Fruit fly (Drosophila melanogaster) whole organism, embryonic: ENCODE data around the gene CG6749.

ENCODE experiments used
- BEAF-32 ChIP-seq: fragments of 200-800 bp; sonication (Bioruptor generic); optimal IDR thresholded peaks from 3 replicates; lab custom pipeline; 2017; ENCODE audit warnings: missing biosample characterization, missing genetic modification characterization, mild to moderate bottlenecking, moderate library complexity, missing genetic modification reagents
- CG10543 ChIP-seq: fragments of 200-800 bp; sonication (Bioruptor generic); optimal IDR thresholded peaks from 3 replicates; lab custom pipeline; 2017; ENCODE audit warnings: missing biosample characterization, mild to moderate bottlenecking, missing genetic modification characterization, moderate library complexity
- CG11504 ChIP-seq: fragments of 200-800 bp; sonication (Bioruptor generic); optimal IDR thresholded peaks from 3 replicates; lab custom pipeline; 2019; ENCODE audit warnings: missing biosample characterization, mild to moderate bottlenecking, missing genetic modification characterization, moderate library complexity
- CG12236 ChIP-seq: fragments of 200-800 bp; sonication (Bioruptor generic); optimal IDR thresholded peaks from 2 replicates; lab custom pipeline; 2016; ENCODE audit warnings: missing biosample characterization, missing genetic modification characterization
- CG13287 ChIP-seq: fragments of 200-800 bp; sonication (Bioruptor generic); IDR thresholded peaks from 2 replicates; pipeline ENCODE4 v1.3.6; 2022; ENCODE audit warnings: missing biosample characterization, missing genetic modification characterization; ENCODE audit not compliant: partially characterized antibody
- CG14860 ChIP-seq: fragments of 200-800 bp; sonication (Bioruptor generic); IDR thresholded peaks from 3 replicates; pipeline ENCODE4 v1.3.6; 2022; ENCODE audit warnings: missing biosample characterization, missing genetic modification characterization; ENCODE audit not compliant: partially characterized antibody
- CG17361 ChIP-seq: fragments of 200-800 bp; sonication (Bioruptor generic); IDR thresholded peaks from 3 replicates; pipeline ENCODE4 v1.3.6; 2022; ENCODE audit warnings: missing biosample characterization, missing genetic modification characterization
- CG1792 ChIP-seq: fragments of 200-800 bp; sonication (Bioruptor generic); optimal IDR thresholded peaks from 2 replicates; lab custom pipeline; 2016; ENCODE audit warnings: missing biosample characterization, missing genetic modification characterization
- CG2712 ChIP-seq: fragments of 200-800 bp; optimal IDR thresholded peaks from 3 replicates; lab custom pipeline; 2019; ENCODE audit warnings: missing biosample characterization, mild to moderate bottlenecking, missing genetic modification characterization, moderate library complexity
- CG30020 ChIP-seq: fragments of 200-800 bp; optimal IDR thresholded peaks from 2 replicates; lab custom pipeline; 2019; ENCODE audit warnings: missing biosample characterization, mild to moderate bottlenecking, missing genetic modification characterization, moderate library complexity
- CG34224 ChIP-seq: fragments of 200-800 bp; sonication (Bioruptor generic); IDR thresholded peaks from 3 replicates; pipeline ENCODE4 v1.3.6; 2022; ENCODE audit warnings: missing biosample characterization, missing genetic modification characterization; ENCODE audit not compliant: partially characterized antibody
- CG42726 ChIP-seq: fragments of 200-800 bp; sonication (Bioruptor generic); IDR thresholded peaks from 2 replicates; pipeline ENCODE4 v1.3.6; 2022; ENCODE audit warnings: missing biosample characterization, missing genetic modification characterization; ENCODE audit not compliant: partially characterized antibody
- CG4424 ChIP-seq: fragments of 200-800 bp; sonication (Bioruptor generic); optimal IDR thresholded peaks from 3 replicates; lab custom pipeline; 2016; ENCODE audit warnings: missing biosample characterization, missing genetic modification characterization
- CG6791 ChIP-seq: fragments of 200-800 bp; sonication (Bioruptor generic); IDR thresholded peaks from 3 replicates; pipeline ENCODE4 v1.3.6; 2022; ENCODE audit warnings: missing biosample characterization, missing genetic modification characterization; ENCODE audit not compliant: partially characterized antibody
- CG7786 ChIP-seq: fragments of 200-800 bp; sonication (Bioruptor generic); optimal IDR thresholded peaks from 2 replicates; lab custom pipeline; 2016; ENCODE audit warnings: missing biosample characterization, missing genetic modification characterization
- CG7963 ChIP-seq: fragments of 200-800 bp; sonication (Bioruptor generic); IDR thresholded peaks from 3 replicates; pipeline ENCODE4 v1.3.6; 2022; ENCODE audit warnings: missing biosample characterization, missing genetic modification characterization; ENCODE audit not compliant: partially characterized antibody
- CG8359 ChIP-seq: fragments of 200-800 bp; sonication (Bioruptor generic); optimal IDR thresholded peaks from 2 replicates; lab custom pipeline; 2017; ENCODE audit warnings: missing biosample characterization, mild to moderate bottlenecking, missing genetic modification characterization, borderline replicate concordance
- CG9437 ChIP-seq: fragments of 200-800 bp; sonication (Bioruptor generic); optimal IDR thresholded peaks from 2 replicates; lab custom pipeline; 2018; ENCODE audit warnings: missing biosample characterization, mild to moderate bottlenecking, missing genetic modification characterization
- Deaf1 ChIP-seq: fragments of 200-800 bp; optimal IDR thresholded peaks from 3 replicates; lab custom pipeline; 2019; ENCODE audit warnings: missing biosample characterization, mild to moderate bottlenecking, missing genetic modification characterization, moderate library complexity
- Dll ChIP-seq: fragments of 200-800 bp; sonication (Bioruptor generic); IDR thresholded peaks from 4 replicates; pipeline ENCODE4 v1.3.6; 2022; ENCODE audit warnings: missing biosample characterization, missing genetic modification characterization; ENCODE audit not compliant: partially characterized antibody
- Doc3 ChIP-seq: fragments of 200-800 bp; sonication (Bioruptor generic); IDR thresholded peaks from 3 replicates; pipeline ENCODE4 v1.3.6; 2022; ENCODE audit warnings: missing biosample characterization, missing genetic modification characterization; ENCODE audit not compliant: partially characterized antibody
- Elba2 ChIP-seq: fragments of 200-800 bp; sonication (Bioruptor generic); optimal IDR thresholded peaks from 3 replicates; lab custom pipeline; 2016; ENCODE audit warnings: missing biosample characterization, missing genetic modification characterization
- Fer1 ChIP-seq: fragments of 200-800 bp; sonication (Bioruptor generic); optimal IDR thresholded peaks from 2 replicates; lab custom pipeline; 2017; ENCODE audit warnings: missing biosample characterization, mild to moderate bottlenecking, missing genetic modification characterization
- HmgZ ChIP-seq: fragments of 200-800 bp; sonication (Bioruptor generic); optimal IDR thresholded peaks from 2 replicates; lab custom pipeline; 2018; ENCODE audit warnings: missing biosample characterization, mild to moderate bottlenecking, missing genetic modification characterization
- Hmr ChIP-seq: fragments of 200-800 bp; sonication (Bioruptor generic); optimal IDR thresholded peaks from 3 replicates; lab custom pipeline; 2017; ENCODE audit warnings: mild to moderate bottlenecking, missing biosample characterization, missing genetic modification reagents, missing genetic modification characterization
- Med ChIP-seq: fragments of 200-800 bp; sonication (Bioruptor generic); peaks from one replicate; lab custom pipeline; 2016; ENCODE audit warnings: missing biosample characterization, missing genetic modification characterization, mild to moderate bottlenecking, inconsistent platforms, moderate library complexity
- Nf-YC ChIP-seq: fragments of 200-800 bp; optimal IDR thresholded peaks from 3 replicates; lab custom pipeline; 2019; ENCODE audit warnings: missing biosample characterization, mild to moderate bottlenecking, missing genetic modification characterization, moderate library complexity
- Opbp ChIP-seq: fragments of 200-800 bp; sonication (Bioruptor generic); IDR thresholded peaks from 3 replicates; pipeline ENCODE4 v1.3.6; 2022; ENCODE audit warnings: missing biosample characterization, missing genetic modification characterization; ENCODE audit not compliant: partially characterized antibody
- Optix ChIP-seq: fragments of 200-800 bp; sonication (Bioruptor generic); IDR thresholded peaks from 3 replicates; pipeline ENCODE4 v1.3.6; 2022; ENCODE audit warnings: missing biosample characterization, missing genetic modification characterization
- Poxn ChIP-seq: fragments of 200-800 bp; sonication (Bioruptor generic); IDR thresholded peaks from 2 replicates; pipeline ENCODE4 v1.3.6; 2022; ENCODE audit warnings: missing biosample characterization, missing genetic modification characterization
- Ptx1 ChIP-seq: fragments of 200-800 bp; sonication (Bioruptor generic); IDR thresholded peaks from 2 replicates; pipeline ENCODE4 v1.3.6; 2022; ENCODE audit warnings: missing biosample characterization, missing genetic modification characterization
- Scr ChIP-seq: fragments of 200-800 bp; sonication (Bioruptor generic); IDR thresholded peaks from 2 replicates; pipeline ENCODE4 v1.3.6; 2022; ENCODE audit warnings: missing biosample characterization, missing genetic modification characterization; ENCODE audit not compliant: partially characterized antibody
- Spps ChIP-seq: fragments of 200-800 bp; sonication (Bioruptor generic); optimal IDR thresholded peaks from 2 replicates; lab custom pipeline; 2018; ENCODE audit warnings: missing biosample characterization, mild to moderate bottlenecking, missing genetic modification characterization
- Sry-δ ChIP-seq: fragments of 200-800 bp; sonication (Bioruptor generic); optimal IDR thresholded peaks from 2 replicates; lab custom pipeline; 2016; ENCODE audit warnings: missing biosample characterization, missing genetic modification characterization
- bab2 ChIP-seq: fragments of 200-800 bp; sonication (Bioruptor generic); optimal IDR thresholded peaks from 2 replicates; lab custom pipeline; 2016; ENCODE audit warnings: missing biosample characterization, missing genetic modification characterization
- crol ChIP-seq: fragments of 200-800 bp; sonication (Bioruptor generic); IDR thresholded peaks from 2 replicates; pipeline ENCODE4 v1.3.6; 2022; ENCODE audit warnings: missing biosample characterization, missing genetic modification characterization
- gfzf ChIP-seq: fragments of 200-800 bp; sonication (Bioruptor generic); optimal IDR thresholded peaks from 2 replicates; lab custom pipeline; 2016; ENCODE audit warnings: missing biosample characterization, mild to moderate bottlenecking, missing genetic modification characterization, moderate library complexity
- grn ChIP-seq: fragments of 200-800 bp; sonication (Bioruptor generic); optimal IDR thresholded peaks from 3 replicates; lab custom pipeline; 2017; ENCODE audit warnings: missing biosample characterization, missing genetic modification characterization
- jigr1 ChIP-seq: fragments of 200-800 bp; sonication (Bioruptor generic); IDR thresholded peaks from 3 replicates; pipeline ENCODE4 v1.3.6; 2022; ENCODE audit warnings: missing biosample characterization, missing genetic modification characterization
- lmd ChIP-seq: fragments of 200-800 bp; sonication (Bioruptor generic); IDR thresholded peaks from 2 replicates; pipeline ENCODE4 v1.3.6; 2022; ENCODE audit warnings: missing biosample characterization, missing genetic modification characterization
- luna ChIP-seq: fragments of 200-800 bp; sonication (Bioruptor generic); optimal IDR thresholded peaks from 2 replicates; lab custom pipeline; 2016; ENCODE audit warnings: missing biosample characterization, missing genetic modification characterization
- nom ChIP-seq: fragments of 200-800 bp; sonication (Bioruptor generic); optimal IDR thresholded peaks from 2 replicates; lab custom pipeline; 2017; ENCODE audit warnings: missing biosample characterization, missing genetic modification characterization, mild to moderate bottlenecking, moderate library complexity, missing genetic modification reagents
- pita ChIP-seq: fragments of 200-800 bp; sonication (Bioruptor generic); optimal IDR thresholded peaks from 2 replicates; lab custom pipeline; 2017; ENCODE audit warnings: missing biosample characterization, mild to moderate bottlenecking, missing genetic modification characterization
- salm ChIP-seq: fragments of 200-800 bp; sonication (Bioruptor generic); optimal IDR thresholded peaks from 2 replicates; lab custom pipeline; 2018; ENCODE audit warnings: missing biosample characterization, mild to moderate bottlenecking, missing genetic modification characterization
- sens ChIP-seq: fragments of 200-800 bp; sonication (Bioruptor generic); peaks from one replicate; lab custom pipeline; 2016; ENCODE audit warnings: missing biosample characterization, missing genetic modification characterization
- slp2 ChIP-seq: fragments of 200-800 bp; sonication (Bioruptor generic); optimal IDR thresholded peaks from 2 replicates; lab custom pipeline; 2016; ENCODE audit warnings: missing biosample characterization, missing genetic modification characterization
- ssp ChIP-seq: fragments of 200-800 bp; sonication (Bioruptor generic); IDR thresholded peaks from 2 replicates; pipeline ENCODE4 v1.3.6; 2022; ENCODE audit warnings: missing biosample characterization, missing genetic modification characterization
- trh ChIP-seq: fragments of 200-800 bp; sonication (Bioruptor generic); optimal IDR thresholded peaks from 2 replicates; lab custom pipeline; 2016; ENCODE audit warnings: missing biosample characterization, missing genetic modification characterization
- wor ChIP-seq: fragments of 200-800 bp; sonication (Bioruptor generic); IDR thresholded peaks from 2 replicates; pipeline ENCODE4 v1.3.6; 2022; ENCODE audit warnings: missing biosample characterization, missing genetic modification characterization
- yki ChIP-seq: fragments of >200 bp; optimal IDR thresholded peaks from 3 replicates; lab custom pipeline; 2018
- zf30C ChIP-seq: fragments of 200-800 bp; sonication (Bioruptor generic); optimal IDR thresholded peaks from 3 replicates; lab custom pipeline; 2018; ENCODE audit warnings: missing biosample characterization, mild to moderate bottlenecking, missing genetic modification characterization

CG6749 gene

DNA sequence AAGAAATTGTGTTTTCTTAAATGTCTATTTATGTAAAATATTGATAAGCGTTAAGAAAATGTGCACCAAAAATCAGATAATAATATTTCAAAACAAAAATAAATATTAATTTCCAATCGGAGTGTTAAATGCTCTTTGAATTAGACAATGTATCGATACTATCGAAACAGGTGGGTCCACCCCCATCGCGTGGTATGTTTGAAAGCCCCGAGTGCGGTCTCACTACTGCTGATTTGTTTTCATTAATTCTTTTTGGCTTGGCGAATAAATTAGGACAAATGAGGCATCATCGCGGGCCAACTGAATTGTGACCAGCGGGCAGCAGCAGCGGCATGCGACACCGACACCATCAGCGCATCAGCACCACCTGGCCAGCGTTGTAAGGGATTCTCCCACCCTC is 6.9 kb downstream of the CG6749 start, which contains the start of gene Naa60 (continued):
- TF ChIP-seq Scr (GFP tag; lab: Robert Waterston, UW) (peak; percentile 91), CG11504 (tag; lab: Kevin White, UChicago) (no peak), Hmr (GFP tag; lab: Kevin White, UChicago) (no peak), Med (GFP tag; lab: Kevin White, UChicago) (peak; percentile 40), Spps (tag; lab: Kevin White, UChicago) (no peak), CG6791 (GFP tag; lab: Robert Waterston, UW) (peak; percentile 88), CG8359 (GFP tag; lab: Kevin White, UChicago) (no peak), CG13287 (GFP tag; lab: Robert Waterston, UW) (peak; percentile 93), ssp (GFP tag; lab: Robert Waterston, UW) (no peak), CG9437 (GFP tag; lab: Kevin White, UChicago) (no peak), CG2712 (tag; lab: Kevin White, UChicago) (peak; percentile 61), sens (GFP tag; lab: Kevin White, UChicago) (peak; percentile 49), bab2 (GFP tag; lab: Kevin White, UChicago) (no peak), Doc3 (peak; percentile 90), lmd (no peak), Optix (no peak), CG7786 (GFP tag; lab: Kevin White, UChicago) (no peak), CG17361 (GFP tag; lab: Robert Waterston, UW) (no peak), BEAF-32 (GFP tag; lab: Kevin White, UChicago) (peak; percentile 89), CG42726 (GFP tag; lab: Robert Waterston, UW) (peak; percentile 82), nom (GFP tag; lab: Kevin White, UChicago) (no peak), Sry-δ (GFP tag; lab: Kevin White, UChicago) (peak; percentile 85), Ptx1 (GFP tag; lab: Robert Waterston, UW) (no peak), CG4424 (GFP tag; lab: Kevin White, UChicago) (peak; percentile 5), crol (GFP tag; lab: Robert Waterston, UW) (no peak), salm (tag; lab: Kevin White, UChicago) (no peak), Opbp (GFP tag; lab: Robert Waterston, UW) (peak; percentile 90), Poxn (no peak), jigr1 (GFP tag; lab: Robert Waterston, UW) (peak; percentile 43; the same call in 1 of the 3 replicates), Deaf1 (no peak), CG12236 (no peak), CG14860 (GFP tag; lab: Robert Waterston, UW) (peak; percentile 82), Elba2 (peak; percentile 15), CG30020 (peak; percentile 8), gfzf (GFP tag; lab: Kevin White, UChicago) (peak; percentile 81), pita (no peak), HmgZ (peak; percentile 54), CG34224 (GFP tag; lab: Robert Waterston, UW) (peak; percentile 93), trh (GFP tag; lab: Kevin White, UChicago) (no peak), zf30C (GFP tag; lab: Kevin White, UChicago) (no peak), luna (GFP tag; lab: Kevin White, UChicago) (no peak), yki (lab: Kevin White, UChicago) (no peak), CG7963 (peak; percentile 59; the same call in 2 of the 3 replicates), CG1792 (GFP tag; lab: Kevin White, UChicago) (no peak), grn (no peak), slp2 (GFP tag; lab: Kevin White, UChicago) (no peak), CG10543 (GFP tag; lab: Kevin White, UChicago) (no peak), Dll (GFP tag; lab: Robert Waterston, UW) (peak; percentile 93), wor (GFP tag; lab: Robert Waterston, UW) (no peak), Nf-YC (tag; lab: Kevin White, UChicago) (peak; percentile 50), Fer1 (GFP tag; lab: Kevin White, UChicago) (peak; percentile 20)
